Worm (Caenorhabditis elegans) whole organism, L4/young adult: ENCODE measurements around the gene tomm-40.

Source experiments
- W03F9.2 ChIP-seq: fragments of 150-350 bp; optimal IDR thresholded peaks from 2 replicates; lab custom pipeline; 2014; ENCODE audit warnings: missing biosample characterization, missing genetic modification characterization
- dao-5 ChIP-seq: sonication (generic microtip); optimal IDR thresholded peaks from 2 replicates; lab custom pipeline; 2016; ENCODE audit warnings: missing genotype, missing genetic modification characterization, moderate library complexity, missing compliant biosample characterization
- him-1 ChIP-seq: sonication (generic microtip); optimal IDR thresholded peaks from 2 replicates; lab custom pipeline; 2016; ENCODE audit warnings: missing genotype, missing genetic modification reagents, missing genetic modification characterization, missing compliant biosample characterization

DNA sequence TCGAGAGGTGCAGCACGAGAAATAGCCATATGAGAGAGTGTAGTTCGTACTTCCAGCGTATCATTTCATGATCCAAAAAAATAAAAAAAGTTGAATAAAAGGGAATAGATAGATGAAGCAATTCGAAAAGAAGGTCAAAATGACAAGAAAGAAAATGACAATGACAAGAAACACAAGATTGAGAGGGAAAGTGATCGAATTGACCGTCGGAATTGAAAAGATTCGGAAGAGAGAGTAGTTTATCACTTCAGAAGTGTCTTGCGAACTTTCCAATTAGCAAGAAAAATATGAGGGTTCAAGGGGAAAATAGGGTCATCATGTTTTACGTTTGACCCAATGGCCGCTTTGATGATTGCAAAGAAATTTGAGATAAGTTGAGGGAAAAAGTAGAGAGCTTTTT, 46.3 kb upstream of the tomm-40 start, which contains the start of gene dep-1:
- TF ChIP-seq him-1 (tag; lab: Kevin White, UChicago): no peak
- TF ChIP-seq dao-5 (tag; lab: Kevin White, UChicago): no peak
- no peak for TF ChIP-seq W03F9.2 (tag; lab: Kevin White, UChicago)
